Worm (Caenorhabditis elegans) whole organism, L1 larva: ENCODE data around the gene K07C5.2.
A peak's percentile ranks its signal among the peaks of the same experiment; 100 is the strongest.

ENCODE experiments used
- fkh-8 ChIP-seq: sonication (generic microtip); optimal IDR thresholded peaks from 2 replicates; lab custom pipeline; 2016; ENCODE audit warnings: mild to moderate bottlenecking, missing genetic modification characterization, missing compliant biosample characterization
- hpl-2 ChIP-seq: fragments of 150-350 bp; optimal IDR thresholded peaks from 2 replicates; lab custom pipeline; 2014; ENCODE audit warnings: missing biosample characterization, missing genetic modification reagents, missing genetic modification characterization
- jun-1 ChIP-seq: fragments of 150-350 bp; optimal IDR thresholded peaks from 2 replicates; lab custom pipeline; 2014; ENCODE audit warnings: missing biosample characterization, missing genetic modification reagents, missing genetic modification characterization
- nhr-85 ChIP-seq: sonication (generic microtip); peaks from one replicate; lab custom pipeline; 2016; ENCODE audit warnings: missing genetic modification characterization, inconsistent platforms, missing compliant biosample characterization
- zip-4 ChIP-seq: fragments of 200-800 bp; sonication (Bioruptor generic); optimal IDR thresholded peaks from 2 replicates; lab custom pipeline; 2018; ENCODE audit warnings: mild to moderate bottlenecking, missing genetic modification characterization, moderate library complexity, missing compliant biosample characterization

The K07C5.2 gene

DNA sequence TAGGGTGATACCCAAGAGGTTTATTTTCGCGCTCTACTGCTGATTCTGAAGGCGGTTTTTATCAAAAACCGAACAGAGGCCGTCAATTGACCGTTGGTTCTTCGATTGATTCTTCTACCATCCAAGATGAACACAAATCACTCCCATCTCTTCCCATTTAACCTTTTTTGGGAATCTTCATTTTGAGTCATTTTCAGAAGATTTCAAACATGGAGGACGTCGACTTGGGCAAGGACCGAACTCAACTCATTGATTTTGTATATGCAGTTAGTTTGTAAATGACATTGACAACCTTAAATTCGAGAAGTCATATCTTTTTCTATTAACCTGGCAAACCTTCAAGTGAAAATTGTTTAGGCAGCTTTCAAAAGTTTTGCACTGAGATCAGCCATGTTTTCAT is 49.0 kb downstream of the K07C5.2 start, which contains the start of gene AC3.5:
TSS of gene AC3.5 (plus strand) at position 210 of the 400 bp plus-strand sequence.
- no peak for TF ChIP-seq fkh-8
- peak; percentile 61 for TF ChIP-seq nhr-85 (tag; lab: Kevin White, UChicago)
- no peak for TF ChIP-seq zip-4 (GFP tag; lab: Kevin White, UChicago)
- no peak for TF ChIP-seq hpl-2
- no peak for TF ChIP-seq jun-1 (tag; lab: Kevin White, UChicago)
